Fruit fly (Drosophila melanogaster) whole organism, embryonic: ENCODE results near the gene CG31029.
A peak's percentile ranks its signal among the peaks of the same experiment; 100 is the strongest.

Experiments
- BEAF-32 ChIP-seq: fragments of 200-800 bp; sonication (Bioruptor generic); optimal IDR thresholded peaks from 3 replicates; lab custom pipeline; 2017; ENCODE audit warnings: missing biosample characterization, missing genetic modification characterization, mild to moderate bottlenecking, moderate library complexity, missing genetic modification reagents
- Bdp1 ChIP-seq: fragments of 200-800 bp; sonication (Bioruptor generic); optimal IDR thresholded peaks from 3 replicates; lab custom pipeline; 2016; ENCODE audit warnings: missing biosample characterization, missing genetic modification characterization
- CG1024 ChIP-seq: fragments of 200-800 bp; sonication (Bioruptor generic); IDR thresholded peaks from 2 replicates; pipeline ENCODE4 v1.3.6; 2022; ENCODE audit warnings: missing biosample characterization, missing genetic modification characterization
- CG12071 ChIP-seq: fragments of 200-800 bp; sonication (Bioruptor generic); optimal IDR thresholded peaks from 3 replicates; lab custom pipeline; 2018; ENCODE audit warnings: missing biosample characterization, mild to moderate bottlenecking, missing genetic modification characterization
- CG14014 ChIP-seq: fragments of 200-800 bp; sonication (Bioruptor generic); IDR thresholded peaks from 2 replicates; pipeline ENCODE4 v1.3.6; 2022; ENCODE audit warnings: missing biosample characterization, missing genetic modification characterization
- CG15479 ChIP-seq: fragments of 200-800 bp; sonication (Bioruptor generic); optimal IDR thresholded peaks from 3 replicates; lab custom pipeline; 2019; ENCODE audit warnings: missing biosample characterization, mild to moderate bottlenecking, missing genetic modification characterization, moderate library complexity
- CG16813 ChIP-seq: fragments of 200-800 bp; sonication (Bioruptor generic); IDR thresholded peaks from 3 replicates; pipeline ENCODE4 v1.3.6; 2022; ENCODE audit warnings: missing biosample characterization, missing genetic modification characterization; ENCODE audit not compliant: partially characterized antibody
- CG32532 ChIP-seq: fragments of 200-800 bp; sonication (Bioruptor generic); IDR thresholded peaks from 2 replicates; pipeline ENCODE4 v1.3.6; 2022; ENCODE audit warnings: missing biosample characterization, missing genetic modification characterization
- CG32767 ChIP-seq: fragments of 200-800 bp; sonication (Bioruptor generic); IDR thresholded peaks from 2 replicates; pipeline ENCODE4 v1.3.6; 2022; ENCODE audit warnings: missing biosample characterization, missing genetic modification characterization
- CG34376 ChIP-seq: fragments of 200-800 bp; sonication (Bioruptor generic); optimal IDR thresholded peaks from 2 replicates; lab custom pipeline; 2018; ENCODE audit warnings: missing biosample characterization, mild to moderate bottlenecking, missing genetic modification characterization
- CG4404 ChIP-seq: fragments of 200-800 bp; sonication (Bioruptor generic); IDR thresholded peaks from 2 replicates; pipeline ENCODE4 v1.3.6; 2022; ENCODE audit warnings: missing biosample characterization, missing genetic modification characterization
- CG5953 ChIP-seq: fragments of 200-800 bp; sonication (Bioruptor generic); IDR thresholded peaks from 2 replicates; pipeline ENCODE4 v1.3.6; 2022; ENCODE audit warnings: missing biosample characterization, missing genetic modification characterization
- CG8765 ChIP-seq: fragments of 200-800 bp; sonication (Bioruptor generic); IDR thresholded peaks from 2 replicates; pipeline ENCODE4 v1.3.6; 2022; ENCODE audit warnings: missing biosample characterization, missing genetic modification characterization
- CoRest ChIP-seq: fragments of 200-800 bp; sonication (Bioruptor generic); optimal IDR thresholded peaks from 3 replicates; lab custom pipeline; 2018; ENCODE audit warnings: missing biosample characterization, mild to moderate bottlenecking, missing genetic modification characterization, moderate library complexity
- D19B ChIP-seq: fragments of 200-800 bp; sonication (Bioruptor generic); optimal IDR thresholded peaks from 2 replicates; lab custom pipeline; 2017; ENCODE audit warnings: missing biosample characterization, mild to moderate bottlenecking, missing genetic modification characterization
- Dbx ChIP-seq: fragments of 200-800 bp; sonication (Bioruptor generic); IDR thresholded peaks from 3 replicates; pipeline ENCODE4 v1.3.6; 2022; ENCODE audit warnings: missing biosample characterization, missing genetic modification characterization
- Drgx ChIP-seq: fragments of 200-800 bp; sonication (Bioruptor generic); IDR thresholded peaks from 2 replicates; pipeline ENCODE4 v1.3.6; 2022; ENCODE audit warnings: missing biosample characterization, missing genetic modification characterization
- E2f2 ChIP-seq: fragments of 200-800 bp; sonication (Bioruptor generic); IDR thresholded peaks from 2 replicates; pipeline ENCODE4 v1.3.6; 2022; ENCODE audit warnings: missing biosample characterization, missing genetic modification characterization
- ERR ChIP-seq: fragments of 200-800 bp; sonication (Bioruptor generic); optimal IDR thresholded peaks from 2 replicates; lab custom pipeline; 2016; ENCODE audit warnings: missing biosample characterization, missing genetic modification characterization
- Eip74EF ChIP-seq, 2 experiments: fragments of 200-800 bp in 1 of 2; fragments of >200 bp in 1 of 2; sonication (Bioruptor generic) in 1 of 2; optimal IDR thresholded peaks; 2 replicates each; lab custom pipeline; 2017 to 2019; ENCODE audit warnings: missing biosample characterization in 2 of 2, missing genetic modification characterization in 2 of 2, mild to moderate bottlenecking in 1 of 2, moderate library complexity in 1 of 2
- Fer2 ChIP-seq: fragments of 200-800 bp; sonication (Bioruptor generic); optimal IDR thresholded peaks from 2 replicates; lab custom pipeline; 2018; ENCODE audit warnings: missing biosample characterization, mild to moderate bottlenecking, missing genetic modification characterization, moderate library complexity
- Gsc ChIP-seq: fragments of 200-800 bp; sonication (Bioruptor generic); IDR thresholded peaks from 2 replicates; pipeline ENCODE4 v1.3.6; 2022; ENCODE audit warnings: missing biosample characterization, missing genetic modification characterization
- Med ChIP-seq: fragments of 200-800 bp; sonication (Bioruptor generic); peaks from one replicate; lab custom pipeline; 2016; ENCODE audit warnings: missing biosample characterization, missing genetic modification characterization, mild to moderate bottlenecking, inconsistent platforms, moderate library complexity
- Xrp1 ChIP-seq: fragments of 200-800 bp; sonication (Bioruptor generic); IDR thresholded peaks from 2 replicates; pipeline ENCODE4 v1.3.6; 2022; ENCODE audit warnings: missing biosample characterization, missing genetic modification characterization
- al ChIP-seq: fragments of 200-800 bp; sonication (Bioruptor generic); IDR thresholded peaks from 2 replicates; pipeline ENCODE4 v1.3.6; 2022; ENCODE audit warnings: missing biosample characterization, missing genetic modification characterization
- aop ChIP-seq: fragments of 200-800 bp; sonication (Bioruptor generic); IDR thresholded peaks from 2 replicates; pipeline ENCODE4 v1.3.6; 2022; ENCODE audit warnings: missing biosample characterization, missing genetic modification characterization
- az2 ChIP-seq: fragments of 200-800 bp; sonication (Bioruptor generic); optimal IDR thresholded peaks from 3 replicates; lab custom pipeline; 2016; ENCODE audit warnings: missing biosample characterization, missing genetic modification characterization
- bbx ChIP-seq: fragments of 200-800 bp; sonication (Bioruptor generic); IDR thresholded peaks from 2 replicates; pipeline ENCODE4 v1.3.6; 2022; ENCODE audit warnings: missing biosample characterization, missing genetic modification characterization; ENCODE audit not compliant: partially characterized antibody
- ci ChIP-seq: fragments of 200-800 bp; sonication (Bioruptor generic); IDR thresholded peaks from 3 replicates; pipeline ENCODE4 v1.3.6; 2022; ENCODE audit warnings: missing biosample characterization, missing genetic modification characterization
- esg ChIP-seq: fragments of 200-800 bp; sonication (Bioruptor generic); conservative IDR thresholded peaks from 2 replicates; pipeline ENCODE4 v1.3.6; 2022; ENCODE audit warnings: missing biosample characterization, missing genetic modification characterization
- eyg ChIP-seq: fragments of 200-800 bp; sonication (Bioruptor generic); optimal IDR thresholded peaks from 3 replicates; lab custom pipeline; 2016; ENCODE audit warnings: missing biosample characterization, missing genetic modification characterization
- insv ChIP-seq, 2 experiments: fragments of 200-800 bp; sonication (Bioruptor generic); optimal IDR thresholded peaks; 3 replicates each; lab custom pipeline; 2016 to 2018; ENCODE audit warnings: missing biosample characterization in 2 of 2, missing genetic modification characterization in 2 of 2
- ken ChIP-seq: fragments of 200-800 bp; sonication (Bioruptor generic); IDR thresholded peaks from 3 replicates; pipeline ENCODE4 v1.3.6; 2022; ENCODE audit warnings: missing biosample characterization, missing genetic modification characterization
- luna ChIP-seq: fragments of 200-800 bp; sonication (Bioruptor generic); optimal IDR thresholded peaks from 2 replicates; lab custom pipeline; 2016; ENCODE audit warnings: missing biosample characterization, missing genetic modification characterization
- nom ChIP-seq: fragments of 200-800 bp; sonication (Bioruptor generic); optimal IDR thresholded peaks from 2 replicates; lab custom pipeline; 2017; ENCODE audit warnings: missing biosample characterization, missing genetic modification characterization, mild to moderate bottlenecking, moderate library complexity, missing genetic modification reagents
- otp ChIP-seq: fragments of 200-800 bp; sonication (Bioruptor generic); IDR thresholded peaks from 3 replicates; pipeline ENCODE4, ENCODE4 v1.3.6; 2022; ENCODE audit warnings: missing biosample characterization, missing genetic modification characterization
- pan ChIP-seq, 4 experiments: fragments of >200 bp in 3 of 4; fragments of 200-800 bp in 1 of 4; sonication (Bioruptor generic) in 1 of 4; optimal IDR thresholded peaks in 3 of 4; IDR thresholded peaks in 1 of 4; 2 replicates each; pipeline versions ENCODE4 v1.3.6 to Lab custom; 2017 to 2022; ENCODE audit warnings: missing biosample characterization in 2 of 4, missing genetic modification characterization in 2 of 4, mixed read lengths in 1 of 4
- prd ChIP-seq, 3 experiments: fragments of >200 bp in 2 of 3; fragments of 200-800 bp in 1 of 3; sonication (Bioruptor generic) in 1 of 3; optimal IDR thresholded peaks in 2 of 3; IDR thresholded peaks in 1 of 3; 2 replicates in 2 of 3; 3 replicates in 1 of 3; pipeline versions ENCODE4 v1.3.6 to Lab custom; 2017 to 2022; ENCODE audit warnings: missing biosample characterization in 1 of 3, missing genetic modification characterization in 1 of 3
- pum ChIP-seq: fragments of 200-800 bp; sonication (Bioruptor generic); optimal IDR thresholded peaks from 2 replicates; lab custom pipeline; 2016; ENCODE audit warnings: missing biosample characterization, missing genetic modification characterization
- rib ChIP-seq: fragments of 200-800 bp; sonication (Bioruptor generic); IDR thresholded peaks from 2 replicates; pipeline ENCODE4 v1.3.6; 2022; ENCODE audit warnings: missing biosample characterization, missing genetic modification characterization
- row ChIP-seq: fragments of 200-800 bp; sonication (Bioruptor generic); IDR thresholded peaks from 3 replicates; pipeline ENCODE4 v1.3.6; 2022; ENCODE audit warnings: missing biosample characterization, missing genetic modification characterization
- sisA ChIP-seq: fragments of 200-800 bp; sonication (Bioruptor generic); IDR thresholded peaks from 2 replicates; pipeline ENCODE4 v1.3.6; 2022; ENCODE audit warnings: missing biosample characterization, missing genetic modification characterization
- slbo ChIP-seq: fragments of 200-800 bp; sonication (Bioruptor generic); IDR thresholded peaks from 2 replicates; pipeline ENCODE4 v1.3.6; 2022; ENCODE audit warnings: missing biosample characterization, missing genetic modification characterization
- sob ChIP-seq: fragments of 200-800 bp; sonication (Bioruptor generic); IDR thresholded peaks from 2 replicates; pipeline ENCODE4 v1.3.6; 2022; ENCODE audit warnings: missing biosample characterization, missing genetic modification characterization
- ttk ChIP-seq: fragments of 200-800 bp; sonication (Bioruptor generic); IDR thresholded peaks from 2 replicates; pipeline ENCODE4 v2.1.2; 2022; ENCODE audit warnings: missing biosample characterization, missing genetic modification characterization
- vfl ChIP-seq: fragments of 200-800 bp; sonication (Bioruptor generic); optimal IDR thresholded peaks from 2 replicates; lab custom pipeline; 2016; ENCODE audit warnings: missing biosample characterization, missing genetic modification characterization

The CG31029 gene

DNA sequence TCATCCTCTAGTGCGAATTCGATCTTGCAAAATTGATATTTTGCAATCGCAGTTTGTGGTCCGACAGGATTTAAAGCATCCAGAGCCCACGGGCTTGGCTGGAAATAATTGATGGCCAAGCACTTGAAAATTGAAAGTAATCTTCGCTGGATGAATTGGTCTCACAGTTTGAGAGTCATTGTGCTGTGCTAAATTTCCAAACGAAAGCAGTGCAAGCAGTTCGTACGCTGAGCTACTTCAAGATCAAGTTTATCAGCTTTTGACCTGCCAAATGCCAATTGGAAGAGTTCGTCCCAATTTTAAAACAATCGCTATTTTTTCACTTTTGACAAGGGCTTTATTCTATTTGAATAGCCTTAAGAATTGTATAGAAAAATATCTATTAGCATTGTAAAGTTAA is 21.7 kb upstream of the CG31029 start (continued):
- TF ChIP-seq CG16813 (GFP tag; lab: Robert Waterston, UW) (0 out of 3 replicates have a peak, but pooled peaks have one; percentile 29), CG12071 (no peak), bbx (GFP tag; lab: Robert Waterston, UW) (0 out of 2 replicates have a peak, but pooled peaks have one; percentile 22), Eip74EF (GFP tag; optimal IDR thresholded peaks at IDR 0.05; lab: Kevin White, UChicago) (peak in 1 of 2 experiments; percentile 46), ci (GFP tag; lab: Robert Waterston, UW) (0 out of 3 replicates have a peak, but pooled peaks have one; percentile 9), Gsc (GFP tag; lab: Robert Waterston, UW) (no peak), E2f2 (GFP tag; lab: Robert Waterston, UW) (no peak), eyg (GFP tag; lab: Kevin White, UChicago) (no peak)

- TF ChIP-seq Dbx (GFP tag; lab: Robert Waterston, UW) (0 out of 3 replicates have a peak, but pooled peaks have one; percentile 32), D19B (GFP tag; lab: Kevin White, UChicago) (no peak), Bdp1 (no peak), CG34376 (GFP tag; lab: Kevin White, UChicago) (no peak), pum (GFP tag; lab: Kevin White, UChicago) (no peak), CG12071 (no peak), CoRest (tag; lab: Kevin White, UChicago) (no peak), CG32532 (GFP tag; lab: Robert Waterston, UW) (peak; percentile 34; the same call in 1 of the 2 replicates), ERR (GFP tag; lab: Kevin White, UChicago) (no peak), rib (GFP tag; lab: Robert Waterston, UW) (no peak), pan (optimal IDR thresholded peaks at IDR 0.05; lab: Kevin White, UChicago) (no peak), pan (GFP tag; optimal IDR thresholded peaks at IDR 0.05 in 1 of 2, IDR thresholded peaks at IDR 0.05 in 1 of 2) (no peak), row (peak; percentile 18; the same call in 1 of the 3 replicates), CG1024 (GFP tag; lab: Robert Waterston, UW) (no peak), ken (GFP tag; lab: Robert Waterston, UW) (no peak), Drgx (GFP tag; lab: Robert Waterston, UW) (peak; percentile 74), ttk (GFP tag; lab: Robert Waterston, UW) (no peak), esg (0 out of 2 replicates have a peak, but pooled peaks have one; percentile 5), sob (GFP tag; lab: Robert Waterston, UW) (0 out of 2 replicates have a peak, but pooled peaks have one; percentile 12), al (0 out of 2 replicates have a peak, but pooled peaks have one; percentile 18), insv (GFP tag; optimal IDR thresholded peaks at IDR 0.05; lab: Kevin White, UChicago) (no peak), Fer2 (tag; lab: Kevin White, UChicago) (no peak), Med (peak; percentile 15), nom (GFP tag; lab: Kevin White, UChicago) (peak; percentile 60), Xrp1 (GFP tag; lab: Robert Waterston, UW) (0 out of 2 replicates have a peak, but pooled peaks have one; percentile 19), prd (optimal IDR thresholded peaks at IDR 0.05; lab: Kevin White, UChicago) (no peak), prd (GFP tag; IDR thresholded peaks at IDR 0.05; lab: Robert Waterston, UW) (peak; percentile 32; the same call in 1 of the 3 replicates), vfl (GFP tag; lab: Kevin White, UChicago) (no peak), ci (GFP tag; lab: Robert Waterston, UW) (0 out of 3 replicates have a peak, but pooled peaks have one; percentile 39), slbo (GFP tag; lab: Robert Waterston, UW) (peak; percentile 59), CG5953 (GFP tag; lab: Robert Waterston, UW) (no peak), BEAF-32 (GFP tag; lab: Kevin White, UChicago) (no peak), sisA (GFP tag; lab: Robert Waterston, UW) (peak; percentile 8; the same call in 1 of the 2 replicates), CG15479 (GFP tag; lab: Kevin White, UChicago) (no peak), CG8765 (GFP tag; lab: Robert Waterston, UW) (0 out of 2 replicates have a peak, but pooled peaks have one; percentile 15), az2 (GFP tag; lab: Kevin White, UChicago) (no peak), luna (no peak), CG14014 (GFP tag; lab: Robert Waterston, UW) (no peak), CG4404 (GFP tag; lab: Robert Waterston, UW) (0 out of 2 replicates have a peak, but pooled peaks have one; percentile 9), aop (GFP tag; lab: Robert Waterston, UW) (no peak), CG32767 (GFP tag; lab: Robert Waterston, UW) (no peak), otp (GFP tag; lab: Robert Waterston, UW) (no peak)
These were observed 19.3 kb upstream of the CG31029 start, which contains the start of gene CG15529 for dm6 chr3R:30151300-30152109. TSS of gene CG15529 (plus strand) at chr3R:30152059.
